Fruit fly (Drosophila melanogaster): ENCODE measurements around the gene AOX3.

Gene AOX3

dm6 chr3R:15566340-15566739 is 18.4 kb upstream of the AOX3 start:
- TF ChIP-seq usp (GFP tag; optimal IDR thresholded peaks at IDR 0.05), result no peak
- no peak for TF ChIP-seq Dll (optimal IDR thresholded peaks at IDR 0.05)
- no peak for TF ChIP-seq psq (optimal IDR thresholded peaks at IDR 0.05)

dm6 chr3R:15557308-15557707 is 9.3 kb upstream of the AOX3 start:
- TF ChIP-seq CG8478 (optimal IDR thresholded peaks at IDR 0.05), result no peak
- no peak for TF ChIP-seq pan (optimal IDR thresholded peaks at IDR 0.05)
- TF ChIP-seq usp (GFP tag; optimal IDR thresholded peaks at IDR 0.05), result no peak
- no peak for TF ChIP-seq EcR (GFP tag; optimal IDR thresholded peaks at IDR 0.05)
- TF ChIP-seq psq (optimal IDR thresholded peaks at IDR 0.05), result no peak

- TF ChIP-seq psq (optimal IDR thresholded peaks at IDR 0.05), result no peak
- TF ChIP-seq CG8478 (optimal IDR thresholded peaks at IDR 0.05), result no peak
- TF ChIP-seq pan (optimal IDR thresholded peaks at IDR 0.05), result no peak
Observed at dm6 chr3R:15556524-15556923, 8.5 kb upstream of the AOX3 start.

- TF ChIP-seq EcR (GFP tag; optimal IDR thresholded peaks at IDR 0.05), result no peak
- TF ChIP-seq Dll (optimal IDR thresholded peaks at IDR 0.05), result no peak
- TF ChIP-seq CG8478 (optimal IDR thresholded peaks at IDR 0.05), result no peak
- no peak for TF ChIP-seq psq (optimal IDR thresholded peaks at IDR 0.05)
- no peak for TF ChIP-seq pan (optimal IDR thresholded peaks at IDR 0.05)
- TF ChIP-seq usp (GFP tag; optimal IDR thresholded peaks at IDR 0.05), result no peak
Observed at dm6 chr3R:15554733-15555132, 6.7 kb upstream of the AOX3 start.

- TF ChIP-seq pan (optimal IDR thresholded peaks at IDR 0.05) (no peak), Dll (optimal IDR thresholded peaks at IDR 0.05) (no peak), psq (optimal IDR thresholded peaks at IDR 0.05) (no peak), CG8478 (optimal IDR thresholded peaks at IDR 0.05) (no peak), EcR (GFP tag; optimal IDR thresholded peaks at IDR 0.05) (no peak), usp (GFP tag; optimal IDR thresholded peaks at IDR 0.05) (no peak)
Observed at dm6 chr3R:15553566-15553965, 5.6 kb upstream of the AOX3 start.

dm6 chr3R:15552733-15553132 is 4.7 kb upstream of the AOX3 start, which contains the start of gene AOX4:
Gene AOX4 (minus strand): TSS chr3R:15552833.
- TF ChIP-seq usp (GFP tag; optimal IDR thresholded peaks at IDR 0.05), result no peak
- no peak for TF ChIP-seq pan (optimal IDR thresholded peaks at IDR 0.05)
- no peak for TF ChIP-seq psq (optimal IDR thresholded peaks at IDR 0.05)
- TF ChIP-seq Dll (optimal IDR thresholded peaks at IDR 0.05), result no peak
- TF ChIP-seq EcR (GFP tag; optimal IDR thresholded peaks at IDR 0.05), result no peak
- TF ChIP-seq CG8478 (optimal IDR thresholded peaks at IDR 0.05), result no peak

dm6 chr3R:15547226-15547625 is 762 bp downstream of the AOX3 start:
- TF ChIP-seq usp (GFP tag; optimal IDR thresholded peaks at IDR 0.05) (no peak), EcR (GFP tag; optimal IDR thresholded peaks at IDR 0.05) (no peak), psq (optimal IDR thresholded peaks at IDR 0.05) (no peak), pan (optimal IDR thresholded peaks at IDR 0.05) (no peak), CG8478 (optimal IDR thresholded peaks at IDR 0.05) (no peak), Dll (optimal IDR thresholded peaks at IDR 0.05) (no peak)

dm6 chr3R:15542314-15542713 is 5.7 kb downstream of the AOX3 start, which contains the start of gene AOX2:
Gene AOX2 (minus strand): TSS chr3R:15542414.
- TF ChIP-seq CG8478 (optimal IDR thresholded peaks at IDR 0.05) (no peak), psq (optimal IDR thresholded peaks at IDR 0.05) (no peak), Dll (optimal IDR thresholded peaks at IDR 0.05) (no peak), EcR (GFP tag; optimal IDR thresholded peaks at IDR 0.05) (no peak), usp (GFP tag; optimal IDR thresholded peaks at IDR 0.05) (no peak), pan (optimal IDR thresholded peaks at IDR 0.05) (no peak)

dm6 chr3R:15540932-15541331 is 7.1 kb downstream of the AOX3 start:
- no peak for TF ChIP-seq EcR (GFP tag; optimal IDR thresholded peaks at IDR 0.05)
- no peak for TF ChIP-seq pan (optimal IDR thresholded peaks at IDR 0.05)
- no peak for TF ChIP-seq CG8478 (optimal IDR thresholded peaks at IDR 0.05)
- no peak for TF ChIP-seq Dll (optimal IDR thresholded peaks at IDR 0.05)
- TF ChIP-seq usp (GFP tag; optimal IDR thresholded peaks at IDR 0.05), result no peak
- TF ChIP-seq psq (optimal IDR thresholded peaks at IDR 0.05), result no peak

- TF ChIP-seq pan (optimal IDR thresholded peaks at IDR 0.05) (no peak), psq (optimal IDR thresholded peaks at IDR 0.05) (no peak), EcR (GFP tag; optimal IDR thresholded peaks at IDR 0.05) (no peak), usp (GFP tag; optimal IDR thresholded peaks at IDR 0.05) (no peak), CG8478 (optimal IDR thresholded peaks at IDR 0.05) (no peak), Dll (optimal IDR thresholded peaks at IDR 0.05) (no peak)
Observed at dm6 chr3R:15536918-15537716, 10.9 kb downstream of the AOX3 start, which contains the start of gene AOX1. Gene AOX1 (minus strand): TSS chr3R:15537292.

- TF ChIP-seq Dll (optimal IDR thresholded peaks at IDR 0.05) (no peak), EcR (GFP tag; optimal IDR thresholded peaks at IDR 0.05) (no peak), pan (optimal IDR thresholded peaks at IDR 0.05) (no peak), CG8478 (optimal IDR thresholded peaks at IDR 0.05) (no peak), usp (GFP tag; optimal IDR thresholded peaks at IDR 0.05) (no peak), psq (optimal IDR thresholded peaks at IDR 0.05) (no peak)
Observed at dm6 chr3R:15531373-15531772, 16.6 kb downstream of the AOX3 start, which contains the start of gene CG31296. Gene CG31296 (minus strand): TSS chr3R:15531473.

- TF ChIP-seq usp (GFP tag; optimal IDR thresholded peaks at IDR 0.05), result no peak
- no peak for TF ChIP-seq psq (optimal IDR thresholded peaks at IDR 0.05)
- TF ChIP-seq Dll (optimal IDR thresholded peaks at IDR 0.05), result no peak
- no peak for TF ChIP-seq pan (optimal IDR thresholded peaks at IDR 0.05)
- TF ChIP-seq EcR (GFP tag; optimal IDR thresholded peaks at IDR 0.05), result no peak
- no peak for TF ChIP-seq CG8478 (optimal IDR thresholded peaks at IDR 0.05)
Observed at dm6 chr3R:15517113-15517512, 30.9 kb downstream of the AOX3 start.
